Worm (Caenorhabditis elegans): Measurements from ENCODE around the gene pqn-79.
A peak's percentile ranks its signal among the peaks of the same experiment; 100 is the strongest.

Gene pqn-79

DNA sequence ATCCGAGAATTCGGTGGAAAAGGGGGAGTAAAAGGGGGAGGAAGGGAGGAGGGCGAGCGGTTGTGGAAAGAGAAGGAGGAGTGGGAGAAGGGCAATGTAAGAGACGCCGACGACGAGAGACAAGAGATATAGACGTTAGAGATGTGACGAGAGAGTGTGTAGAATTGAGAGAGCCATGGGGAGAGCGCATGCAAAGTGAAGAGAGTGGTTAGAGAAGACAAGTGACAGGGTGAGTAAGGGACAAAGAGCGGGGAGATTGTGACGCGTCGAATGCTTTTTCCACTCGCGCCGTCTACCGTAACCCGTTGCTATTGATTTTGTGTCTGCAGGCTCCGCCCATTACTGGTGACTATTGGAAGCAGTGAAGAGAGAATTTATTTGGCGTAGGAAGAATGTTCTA, 24.6 kb upstream of the pqn-79 start (continued):
- TF ChIP-seq lim-7 (GFP tag; IDR thresholded peaks at IDR 0.05): no peak
- peak; percentile 67 for TF ChIP-seq spr-1 (tag; optimal IDR thresholded peaks at IDR 0.05)
- TF ChIP-seq nhr-76 (tag; optimal IDR thresholded peaks at IDR 0.05): no peak
- TF ChIP-seq nhr-111 (GFP tag; optimal IDR thresholded peaks at IDR 0.05): no peak
- TF ChIP-seq zfp-2 (tag; optimal IDR thresholded peaks at IDR 0.05): no peak
- no peak for TF ChIP-seq ceh-32 (tag; optimal IDR thresholded peaks at IDR 0.05; ENCODE audit: poor library complexity)
- no peak for TF ChIP-seq F44E2.7 (GFP tag; IDR thresholded peaks at IDR 0.05)
- TF ChIP-seq Y48G9A.11 (GFP tag; IDR thresholded peaks at IDR 0.05): no peak
- TF ChIP-seq nhr-28 (tag; optimal IDR thresholded peaks at IDR 0.05): no peak
- TF ChIP-seq mdl-1 (tag; optimal IDR thresholded peaks at IDR 0.05): peak in 1 of 2 experiments; percentile 50
- peak; percentile 92 to 98 for TF ChIP-seq lsy-2 (tag; optimal IDR thresholded peaks at IDR 0.05)
- no peak for TF ChIP-seq ceh-62 (tag; optimal IDR thresholded peaks at IDR 0.05)
- TF ChIP-seq T20F7.1 (GFP tag; optimal IDR thresholded peaks at IDR 0.05): peak; percentile 32
- no peak for TF ChIP-seq ama-1 (optimal IDR thresholded peaks at IDR 0.05)
- no peak for TF ChIP-seq tra-1 (GFP tag; IDR thresholded peaks at IDR 0.05)
- TF ChIP-seq mep-1 (tag; optimal IDR thresholded peaks at IDR 0.05): peak; percentile 80
- no peak for TF ChIP-seq egl-43 (GFP tag; IDR thresholded peaks at IDR 0.05)
- peak; percentile 80 for TF ChIP-seq nhr-48 (tag; optimal IDR thresholded peaks at IDR 0.05)
- 0 out of 2 replicates have a peak, but pooled peaks have one; percentile 50 for TF ChIP-seq saeg-2 (GFP tag; IDR thresholded peaks at IDR 0.05)

DNA sequence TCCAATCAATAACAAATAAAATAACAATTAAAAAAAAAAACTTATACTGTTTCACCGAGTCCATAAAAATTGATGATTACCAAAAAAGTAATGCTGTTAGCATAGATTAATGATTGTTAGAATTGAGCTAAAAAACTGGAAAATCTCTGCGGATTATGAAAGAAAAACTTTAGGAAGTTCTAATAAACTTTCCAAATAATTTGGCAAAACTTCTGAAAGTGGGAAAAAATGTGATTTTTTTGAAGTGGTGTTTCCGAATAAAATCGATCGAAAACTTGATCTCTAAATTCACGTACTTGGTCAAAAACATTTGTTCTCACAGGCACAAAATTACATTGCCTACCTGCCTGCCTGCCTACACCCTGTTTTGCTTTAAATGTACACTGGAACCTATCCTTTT, 23.7 kb upstream of the pqn-79 start:
- no peak for TF ChIP-seq rbr-2 (tag; optimal IDR thresholded peaks at IDR 0.05)
- TF ChIP-seq snpc-1.2 (GFP tag; IDR thresholded peaks at IDR 0.05): 0 out of 2 replicates have a peak, but pooled peaks have one; percentile 50

DNA sequence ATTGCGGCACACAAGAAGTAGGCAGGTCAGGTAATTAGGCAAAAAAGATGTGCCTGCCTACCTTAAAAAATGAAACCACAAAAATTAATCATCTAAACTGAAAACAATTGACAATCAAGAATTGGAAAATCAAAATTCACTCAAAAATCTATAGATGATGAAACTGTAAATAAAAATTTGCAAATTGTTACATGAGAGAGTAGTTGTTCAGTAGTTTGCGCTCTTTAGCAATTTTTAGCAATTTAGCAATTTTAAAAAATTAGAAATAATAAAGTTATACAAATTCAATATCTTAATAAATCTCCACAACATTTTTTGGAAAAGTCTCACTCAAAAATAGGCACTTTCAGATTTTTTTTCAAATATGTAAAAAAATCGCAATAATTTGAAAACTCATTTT, 23.3 kb upstream of the pqn-79 start:
- TF ChIP-seq unc-62 (GFP tag; optimal IDR thresholded peaks at IDR 0.05 in 1 of 2) (peak in 1 of 2 experiments; percentile 92), unc-62 (tag; optimal IDR thresholded peaks at IDR 0.05) (no peak), F10B5.3 (tag; optimal IDR thresholded peaks at IDR 0.05) (no peak)

DNA sequence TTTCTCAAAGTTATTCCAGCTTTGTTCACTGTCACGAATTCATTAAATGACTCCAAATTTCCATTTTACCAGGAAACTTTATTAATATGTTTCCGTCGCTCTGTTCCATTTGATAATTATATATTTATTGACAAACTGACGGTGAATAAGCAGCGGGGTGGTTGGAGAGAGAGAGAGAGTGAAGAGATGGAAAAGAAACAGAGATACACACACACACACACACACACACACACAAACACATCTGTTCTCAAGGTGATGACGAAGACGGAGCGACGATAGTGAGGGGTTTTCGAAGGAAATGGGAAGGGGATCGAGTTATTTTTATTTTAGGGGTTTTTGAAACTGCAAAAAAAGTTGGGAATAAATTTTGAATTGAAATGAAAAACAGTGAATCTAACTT, 21.5 kb upstream of the pqn-79 start:
- TF ChIP-seq nhr-102 (tag; optimal IDR thresholded peaks at IDR 0.05) (no peak), lin-13 (GFP tag; optimal IDR thresholded peaks at IDR 0.05) (no peak), hif-1 (tag; optimal IDR thresholded peaks at IDR 0.05) (no peak), snpc-4 (tag; optimal IDR thresholded peaks at IDR 0.05) (no peak), spr-3 (GFP tag; optimal IDR thresholded peaks at IDR 0.05) (no peak), duxl-1 (tag; optimal IDR thresholded peaks at IDR 0.05; ENCODE audit: poor library complexity) (no peak), ceh-62 (tag; optimal IDR thresholded peaks at IDR 0.05) (no peak), Y5F2A.4 (GFP tag; optimal IDR thresholded peaks at IDR 0.05) (no peak), T26A8.4 (GFP tag; IDR thresholded peaks at IDR 0.05) (no peak), dpl-1 (GFP tag; optimal IDR thresholded peaks at IDR 0.05) (no peak), Y105C5A.15 (GFP tag; IDR thresholded peaks at IDR 0.05) (no peak), gei-8 (GFP tag; optimal IDR thresholded peaks at IDR 0.05) (no peak), sdz-12 (GFP tag; optimal IDR thresholded peaks at IDR 0.05) (no peak), pqm-1 (tag; optimal IDR thresholded peaks at IDR 0.05) (no peak), hmg-1.1 (GFP tag; IDR thresholded peaks at IDR 0.05) (no peak), fos-1 (tag; optimal IDR thresholded peaks at IDR 0.05) (no peak), madf-5 (GFP tag; IDR thresholded peaks at IDR 0.05) (no peak), aha-1 (tag) (no peak), D1046.2 (GFP tag; IDR thresholded peaks at IDR 0.05) (no peak), ceh-32 (tag; optimal IDR thresholded peaks at IDR 0.05; ENCODE audit: poor library complexity) (no peak), unc-62 (GFP tag; optimal IDR thresholded peaks at IDR 0.05 in 1 of 2) (no peak), unc-62 (tag; optimal IDR thresholded peaks at IDR 0.05) (no peak), fkh-10 (GFP tag; optimal IDR thresholded peaks at IDR 0.05) (no peak), lin-38 (GFP tag; IDR thresholded peaks at IDR 0.05) (no peak), lsy-2 (tag; optimal IDR thresholded peaks at IDR 0.05) (peak in 1 of 2 experiments; percentile 83), ceh-82 (tag; optimal IDR thresholded peaks at IDR 0.05) (no peak), daf-8 (GFP tag; IDR thresholded peaks at IDR 0.05) (no peak), aly-2 (tag; optimal IDR thresholded peaks at IDR 0.05) (no peak), mep-1 (tag; optimal IDR thresholded peaks at IDR 0.05) (peak; percentile 17), nhr-42 (GFP tag; IDR thresholded peaks at IDR 0.05) (no peak)

Measured in whole organism, L4 larva.